Worm (Caenorhabditis elegans) whole organism, L2 larva: ENCODE measurements around the gene ark-1.
"Not testable (repeated sequence)": the region's sequence is repeated elsewhere in the genome, so short reads cannot be mapped to it uniquely, and the experiment has no call there.

ENCODE experiments used
- C34F6.9 ChIP-seq: fragments of 150-350 bp; optimal IDR thresholded peaks from 2 replicates; lab custom pipeline; 2014; ENCODE audit warnings: missing biosample characterization, missing genetic modification characterization
- F13H6.1 ChIP-seq: sonication (generic microtip); optimal IDR thresholded peaks from 2 replicates; lab custom pipeline; 2016; ENCODE audit warnings: missing genetic modification characterization, missing compliant biosample characterization
- R02D3.7 ChIP-seq: fragments of 150-350 bp; optimal IDR thresholded peaks from 2 replicates; lab custom pipeline; 2014; ENCODE audit warnings: missing biosample characterization, missing genetic modification characterization
- Y55F3AM.14 ChIP-seq: fragments of 200-800 bp; sonication (Bioruptor generic); optimal IDR thresholded peaks from 2 replicates; lab custom pipeline; 2018; ENCODE audit warnings: mild to moderate bottlenecking, missing genetic modification characterization, missing compliant biosample characterization
- ZK546.5 ChIP-seq: sonication (generic microtip); optimal IDR thresholded peaks from 2 replicates; lab custom pipeline; 2017; ENCODE audit warnings: missing biosample characterization, missing genetic modification characterization
- alr-1 ChIP-seq: fragments of 150-350 bp; optimal IDR thresholded peaks from 2 replicates; lab custom pipeline; 2014; ENCODE audit warnings: missing biosample characterization, missing genetic modification characterization
- aly-2 ChIP-seq: fragments of 150-350 bp; optimal IDR thresholded peaks from 2 replicates; lab custom pipeline; 2014; ENCODE audit warnings: missing biosample characterization, missing genetic modification characterization
- ama-1 ChIP-seq: fragments of 150-350 bp; optimal IDR thresholded peaks from 2 replicates; lab custom pipeline; 2018; ENCODE audit warnings: inconsistent platforms
- blmp-1 ChIP-seq: sonication (generic microtip); optimal IDR thresholded peaks from 2 replicates; lab custom pipeline; 2017; ENCODE audit warnings: missing genetic modification characterization, mild to moderate bottlenecking, missing compliant biosample characterization, antibody characterized with exemption, moderate library complexity; ENCODE audit not compliant: insufficient read depth
- ceh-16 ChIP-seq: fragments of 150-350 bp; optimal IDR thresholded peaks from 2 replicates; lab custom pipeline; 2014; ENCODE audit warnings: missing biosample characterization, missing genetic modification characterization
- crh-2 ChIP-seq: sonication (generic microtip); optimal IDR thresholded peaks from 2 replicates; lab custom pipeline; 2017; ENCODE audit warnings: missing biosample characterization, missing genetic modification characterization
- dmd-4 ChIP-seq: sonication (generic microtip); optimal IDR thresholded peaks from 2 replicates; lab custom pipeline; 2017; ENCODE audit warnings: missing biosample characterization, missing genetic modification characterization
- egl-27 ChIP-seq: sonication (generic microtip); optimal IDR thresholded peaks from 3 replicates; lab custom pipeline; 2017; ENCODE audit warnings: missing biosample characterization, missing genetic modification reagents, missing genetic modification characterization
- elt-1 ChIP-seq: fragments of 150-350 bp; optimal IDR thresholded peaks from 2 replicates; lab custom pipeline; 2014; ENCODE audit warnings: missing biosample characterization, missing genetic modification characterization
- elt-3 ChIP-seq: sonication (generic microtip); optimal IDR thresholded peaks from 2 replicates; lab custom pipeline; 2017; ENCODE audit warnings: missing biosample characterization, missing genetic modification characterization
- fos-1 ChIP-seq: fragments of 150-350 bp; optimal IDR thresholded peaks from 2 replicates; lab custom pipeline; 2014; ENCODE audit warnings: missing biosample characterization, missing genetic modification characterization
- lin-13 ChIP-seq: fragments of 150-350 bp; optimal IDR thresholded peaks from 2 replicates; lab custom pipeline; 2014; ENCODE audit warnings: missing biosample characterization, missing genetic modification reagents, missing genetic modification characterization
- lin-39 ChIP-seq: fragments of 150-350 bp; optimal IDR thresholded peaks from 2 replicates; lab custom pipeline; 2014; ENCODE audit warnings: missing biosample characterization, missing genetic modification reagents, missing genetic modification characterization
- lsy-2 ChIP-seq, 2 experiments: fragments of 150-350 bp in 1 of 2; sonication (generic microtip) in 1 of 2; optimal IDR thresholded peaks; 2 replicates each; lab custom pipeline; 2014 to 2017; ENCODE audit warnings: missing biosample characterization in 2 of 2, missing genetic modification characterization in 2 of 2
- mab-5 ChIP-seq: fragments of 150-350 bp; optimal IDR thresholded peaks from 2 replicates; lab custom pipeline; 2014; ENCODE audit warnings: missing biosample characterization, missing genetic modification characterization
- mdl-1 ChIP-seq, 2 experiments: fragments of 150-350 bp in 1 of 2; sonication (generic microtip) in 1 of 2; optimal IDR thresholded peaks; 2 replicates each; lab custom pipeline; 2017; ENCODE audit warnings: missing biosample characterization in 2 of 2, missing genetic modification characterization in 2 of 2
- nhr-11 ChIP-seq: fragments of 150-350 bp; optimal IDR thresholded peaks from 2 replicates; lab custom pipeline; 2014; ENCODE audit warnings: missing biosample characterization, missing genetic modification characterization
- nhr-12 ChIP-seq: fragments of 150-350 bp; optimal IDR thresholded peaks from 2 replicates; lab custom pipeline; 2014; ENCODE audit warnings: missing biosample characterization, missing genetic modification characterization
- nhr-129 ChIP-seq: fragments of 150-350 bp; optimal IDR thresholded peaks from 2 replicates; lab custom pipeline; 2014; ENCODE audit warnings: missing biosample characterization, missing genetic modification characterization
- nhr-21 ChIP-seq: fragments of 150-350 bp; optimal IDR thresholded peaks from 2 replicates; lab custom pipeline; 2014; ENCODE audit warnings: missing biosample characterization, missing genetic modification characterization
- nhr-23 ChIP-seq: fragments of 150-350 bp; optimal IDR thresholded peaks from 2 replicates; lab custom pipeline; 2014; ENCODE audit warnings: missing biosample characterization, missing genetic modification reagents, missing genetic modification characterization
- nhr-237 ChIP-seq: fragments of 150-350 bp; optimal IDR thresholded peaks from 2 replicates; lab custom pipeline; 2014; ENCODE audit warnings: missing biosample characterization, missing genetic modification characterization
- nhr-25 ChIP-seq: fragments of 150-350 bp; sonication (generic microtip); optimal IDR thresholded peaks from 3 replicates; lab custom pipeline; 2014; ENCODE audit warnings: missing biosample characterization, missing genetic modification characterization
- nhr-6 ChIP-seq: fragments of 150-350 bp; optimal IDR thresholded peaks from 2 replicates; lab custom pipeline; 2014; ENCODE audit warnings: missing biosample characterization, missing genetic modification characterization
- nhr-77 ChIP-seq: fragments of 150-350 bp; optimal IDR thresholded peaks from 2 replicates; lab custom pipeline; 2014; ENCODE audit warnings: missing biosample characterization, missing genetic modification characterization
- peb-1 ChIP-seq: fragments of 150-350 bp; optimal IDR thresholded peaks from 2 replicates; lab custom pipeline; 2014; ENCODE audit warnings: missing biosample characterization, missing genetic modification characterization
- sem-4 ChIP-seq: fragments of 150-350 bp; optimal IDR thresholded peaks from 2 replicates; lab custom pipeline; 2014; ENCODE audit warnings: missing biosample characterization, missing genetic modification reagents, missing genetic modification characterization
- skn-1 ChIP-seq: sonication (generic microtip); optimal IDR thresholded peaks from 2 replicates; lab custom pipeline; 2017; ENCODE audit warnings: missing biosample characterization, missing genetic modification characterization
- sma-3 ChIP-seq: sonication (generic microtip); optimal IDR thresholded peaks from 2 replicates; lab custom pipeline; 2016; ENCODE audit warnings: missing genetic modification reagents, missing genetic modification characterization, missing compliant biosample characterization
- sma-9 ChIP-seq, 2 experiments: fragments of 150-350 bp in 1 of 2; sonication (generic microtip) in 1 of 2; optimal IDR thresholded peaks; 2 replicates each; lab custom pipeline; 2014 to 2016; ENCODE audit warnings: missing genetic modification characterization in 2 of 2, mild to moderate bottlenecking in 1 of 2, missing biosample characterization in 1 of 2, missing compliant biosample characterization in 1 of 2, missing genetic modification reagents in 1 of 2, moderate library complexity in 1 of 2
- snpc-4 ChIP-seq: fragments of 150-350 bp; optimal IDR thresholded peaks from 2 replicates; lab custom pipeline; 2014; ENCODE audit warnings: missing biosample characterization, missing genetic modification characterization
- unc-39 ChIP-seq: fragments of 150-350 bp; optimal IDR thresholded peaks from 2 replicates; lab custom pipeline; 2014; ENCODE audit warnings: missing biosample characterization, missing genetic modification characterization
- unc-55 ChIP-seq: fragments of 150-350 bp; sonication (generic microtip); optimal IDR thresholded peaks from 3 replicates; lab custom pipeline; 2014; ENCODE audit warnings: missing biosample characterization, missing genetic modification reagents, missing genetic modification characterization
- unc-62 ChIP-seq: fragments of 150-350 bp; optimal IDR thresholded peaks from 2 replicates; lab custom pipeline; 2014; ENCODE audit warnings: missing biosample characterization, missing genetic modification reagents, missing genetic modification characterization
- zag-1 ChIP-seq: fragments of 150-350 bp; optimal IDR thresholded peaks from 2 replicates; lab custom pipeline; 2014; ENCODE audit warnings: missing biosample characterization, missing genetic modification characterization
- ztf-1 ChIP-seq: fragments of 200-800 bp; sonication (Bioruptor generic); conservative IDR thresholded peaks from 2 replicates; pipeline ENCODE4 v1.3.6; 2022; ENCODE audit warnings: missing genetic modification characterization, missing compliant biosample characterization
- ztf-4 ChIP-seq: fragments of 150-350 bp; optimal IDR thresholded peaks from 2 replicates; lab custom pipeline; 2014; ENCODE audit warnings: missing biosample characterization, missing genetic modification characterization

Gene ark-1

ce11 chrIV:12630922-12631321, at the start of gene ark-1:
Gene ark-1, minus strand, starts transcription at chrIV:12631022.
- no peak for TF ChIP-seq zag-1 (tag; lab: Kevin White, UChicago)
- TF ChIP-seq ztf-4 (tag; lab: Kevin White, UChicago), result no peak
- TF ChIP-seq unc-55, result no peak
- no peak for TF ChIP-seq nhr-23 (tag; lab: Kevin White, UChicago)
- TF ChIP-seq nhr-6 (tag; lab: Kevin White, UChicago), result no peak
- TF ChIP-seq mab-5 (tag; lab: Kevin White, UChicago), result no peak
- TF ChIP-seq C34F6.9, result no peak
- no peak for TF ChIP-seq blmp-1 (tag; lab: Kevin White, UChicago)

DNA sequence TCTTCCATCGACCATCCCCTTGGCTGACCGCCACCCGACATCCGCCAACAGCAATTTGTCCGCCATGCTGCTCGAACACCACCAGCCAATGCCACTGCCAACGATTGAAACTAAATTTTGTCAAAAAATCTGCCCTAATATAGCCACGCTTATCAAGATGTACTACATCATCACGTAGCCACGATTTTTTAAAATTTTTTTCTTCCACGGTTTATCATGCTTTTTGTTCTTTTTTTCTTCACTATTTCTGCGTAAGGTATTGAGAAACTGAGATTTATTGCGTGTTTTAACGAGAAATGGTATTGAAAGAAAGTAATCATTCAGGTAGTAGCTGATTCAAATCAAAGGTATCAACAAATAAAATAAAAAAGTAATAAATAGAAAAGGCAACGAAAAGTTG, 46.3 kb upstream of the ark-1 start, which contains the start of gene T23B5.6:
Gene T23B5.6, minus strand, starts transcription at position 101 of the 400 bp plus-strand sequence.
- TF ChIP-seq skn-1 (tag; lab: Kevin White, UChicago); C34F6.9; lin-39 (tag; lab: Kevin White, UChicago): not testable (repeated sequence)

DNA sequence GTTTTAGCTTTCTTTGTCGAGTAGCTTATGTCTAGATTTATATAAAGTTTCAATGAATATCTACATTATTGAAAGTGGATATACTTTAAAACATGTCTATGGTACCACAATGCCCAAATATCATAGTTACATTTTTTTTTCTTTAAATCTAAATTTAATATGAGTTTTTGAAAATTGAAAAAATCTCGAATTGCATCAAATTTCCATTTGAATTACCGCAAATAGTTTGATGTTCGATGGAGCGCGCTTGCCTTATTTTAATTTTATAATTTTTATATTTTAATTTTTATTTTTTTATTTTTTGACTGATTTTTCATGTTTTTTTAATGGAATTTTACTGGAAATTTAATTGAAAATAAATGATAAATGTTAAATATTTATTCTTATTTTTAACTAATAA, 43.9 kb upstream of the ark-1 start, which contains the start of gene T23B5.4:
Gene T23B5.4, plus strand, starts transcription at position 301 of the 400 bp plus-strand sequence.
- TF ChIP-seq lsy-2 (tag; optimal IDR thresholded peaks at IDR 0.05; lab: Kevin White, UChicago) (no peak), unc-55 (no peak), egl-27 (tag; lab: Kevin White, UChicago) (no peak), sma-3 (GFP tag; lab: Kevin White, UChicago) (no peak), snpc-4 (tag; lab: Kevin White, UChicago) (no peak), elt-3 (tag; lab: Kevin White, UChicago) (no peak), R02D3.7 (tag; lab: Kevin White, UChicago) (no peak), nhr-11 (no peak), lin-13 (GFP tag; lab: Kevin White, UChicago) (no peak), blmp-1 (tag; lab: Kevin White, UChicago) (no peak), fos-1 (tag; lab: Kevin White, UChicago) (no peak), nhr-6 (tag; lab: Kevin White, UChicago) (no peak), lin-39 (tag; lab: Kevin White, UChicago) (no peak), nhr-77 (tag; lab: Kevin White, UChicago) (no peak), Y55F3AM.14 (no peak), nhr-12 (tag; lab: Kevin White, UChicago) (no peak), nhr-25 (tag; lab: Kevin White, UChicago) (no peak), ZK546.5 (tag; lab: Kevin White, UChicago) (no peak), F13H6.1 (tag; lab: Kevin White, UChicago) (no peak)

DNA sequence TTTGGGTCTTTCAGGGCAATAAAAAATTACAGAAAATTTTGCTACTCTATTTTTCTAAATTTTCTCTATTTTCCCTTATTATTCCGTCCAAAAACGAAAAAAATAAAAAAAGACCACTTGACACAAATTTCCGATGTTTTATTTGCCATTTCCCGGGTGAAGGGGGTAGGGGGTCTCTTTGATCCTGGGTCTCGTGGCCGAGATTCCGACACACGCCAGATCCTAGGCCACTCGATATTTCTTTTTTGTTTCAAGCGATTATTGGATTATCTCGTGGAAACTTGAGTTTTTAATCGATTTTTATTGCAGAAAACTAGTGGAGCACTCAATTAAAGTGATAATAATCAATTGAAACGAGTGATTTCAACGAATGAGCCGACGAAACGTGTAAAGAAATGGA, 22.3 kb upstream of the ark-1 start, which contains the start of the genes wdfy-3 and C26H9A.4:
Gene wdfy-3, plus strand, starts transcription at position 308 of the 400 bp plus-strand sequence.
Gene C26H9A.4, plus strand, starts transcription at position 317 of the 400 bp plus-strand sequence.
- TF ChIP-seq unc-55 (peak; percentile 25), C34F6.9 (peak; percentile 18), unc-62 (no peak)

- TF ChIP-seq zag-1 (tag; lab: Kevin White, UChicago) (peak; percentile 69), nhr-12 (tag; lab: Kevin White, UChicago) (no peak), unc-39 (tag; lab: Kevin White, UChicago) (no peak), dmd-4 (tag; lab: Kevin White, UChicago) (no peak), C34F6.9 (peak; percentile 94), ceh-16 (tag; lab: Kevin White, UChicago) (no peak), ZK546.5 (tag; lab: Kevin White, UChicago) (no peak), R02D3.7 (tag; lab: Kevin White, UChicago) (no peak), egl-27 (tag; lab: Kevin White, UChicago) (peak; percentile 41), mdl-1 (tag; optimal IDR thresholded peaks at IDR 0.05; lab: Kevin White, UChicago) (peak in 1 of 2 experiments; percentile 61), sma-3 (GFP tag; lab: Kevin White, UChicago) (no peak), sma-9 (GFP tag; optimal IDR thresholded peaks at IDR 0.05; lab: Kevin White, UChicago) (peak; percentile 76), sma-9 (tag; optimal IDR thresholded peaks at IDR 0.05; lab: Kevin White, UChicago) (no peak), peb-1 (tag; lab: Kevin White, UChicago) (no peak), nhr-21 (no peak), elt-1 (tag; lab: Kevin White, UChicago) (no peak), Y55F3AM.14 (no peak), elt-3 (tag; lab: Kevin White, UChicago) (no peak), nhr-25 (tag; lab: Kevin White, UChicago) (no peak), ztf-4 (tag; lab: Kevin White, UChicago) (no peak), ztf-1 (GFP tag; lab: Robert Waterston, UW) (no peak), sem-4 (tag; lab: Kevin White, UChicago) (peak; percentile 38), alr-1 (tag; lab: Kevin White, UChicago) (no peak), nhr-129 (peak; percentile 58), nhr-11 (no peak), unc-62 (no peak), nhr-23 (tag; lab: Kevin White, UChicago) (no peak), crh-2 (tag; lab: Kevin White, UChicago) (peak; percentile 69), unc-55 (peak; percentile 97), mab-5 (tag; lab: Kevin White, UChicago) (no peak), aly-2 (tag; lab: Kevin White, UChicago) (no peak), snpc-4 (tag; lab: Kevin White, UChicago) (no peak), nhr-237 (tag; lab: Kevin White, UChicago) (no peak), ama-1 (lab: Kevin White, UChicago) (no peak)
Measured at ce11 chrIV:12651570-12651969, 20.7 kb upstream of the ark-1 start.
